Worm (Caenorhabditis elegans) whole organism, L4 larva: ENCODE data around the gene irld-24.
A peak's percentile ranks its signal among the peaks of the same experiment; 100 is the strongest.

Experiments
- F37D6.2 ChIP-seq: sonication (generic microtip); optimal IDR thresholded peaks from 2 replicates; lab custom pipeline; 2016; ENCODE audit warnings: mild to moderate bottlenecking, missing genetic modification characterization, missing compliant biosample characterization
- T20F7.1 ChIP-seq: fragments of 200-800 bp; sonication (Bioruptor generic); optimal IDR thresholded peaks from 2 replicates; lab custom pipeline; 2018; ENCODE audit warnings: mild to moderate bottlenecking, missing genetic modification characterization, missing compliant biosample characterization
- T26A8.4 ChIP-seq: fragments of 200-800 bp; sonication (Bioruptor generic); IDR thresholded peaks from 2 replicates; pipeline ENCODE4 v1.3.6; 2022; ENCODE audit warnings: missing genetic modification characterization, missing compliant biosample characterization
- Y75B8A.6 ChIP-seq: fragments of 200-800 bp; sonication (Bioruptor generic); IDR thresholded peaks from 2 replicates; pipeline ENCODE4 v1.3.6; 2022; ENCODE audit warnings: missing genetic modification reagents, missing genetic modification characterization, missing compliant biosample characterization
- ZK337.2 ChIP-seq: fragments of 200-800 bp; sonication (Bioruptor generic); IDR thresholded peaks from 2 replicates; pipeline ENCODE4 v1.3.6; 2022; ENCODE audit warnings: missing genetic modification reagents, missing genetic modification characterization, missing compliant biosample characterization
- ZK546.5 ChIP-seq, 2 experiments: sonication (generic microtip); optimal IDR thresholded peaks; 2 replicates each; lab custom pipeline; 2017; ENCODE audit warnings: missing biosample characterization in 2 of 2, missing genetic modification characterization in 2 of 2
- aha-1 ChIP-seq: fragments of 150-350 bp; peaks from one replicate; lab custom pipeline; 2014; ENCODE audit warnings: missing biosample characterization, missing genetic modification characterization
- aly-2 ChIP-seq: sonication (generic microtip); optimal IDR thresholded peaks from 2 replicates; lab custom pipeline; 2018; ENCODE audit warnings: missing biosample characterization, missing genetic modification characterization
- arid-1 ChIP-seq: fragments of 200-800 bp; sonication (Bioruptor generic); conservative IDR thresholded peaks from 2 replicates; pipeline ENCODE4 v1.3.6; 2022; ENCODE audit warnings: missing genetic modification reagents, missing genetic modification characterization, missing compliant biosample characterization
- attf-4 ChIP-seq: sonication (generic microtip); optimal IDR thresholded peaks from 3 replicates; lab custom pipeline; 2017; ENCODE audit warnings: missing biosample characterization, missing genetic modification characterization
- ceh-20 ChIP-seq: fragments of 200-800 bp; sonication (Bioruptor generic); IDR thresholded peaks from 2 replicates; pipeline ENCODE4 v1.3.6; 2022; ENCODE audit warnings: missing genetic modification reagents, missing genetic modification characterization, missing compliant biosample characterization
- ceh-28 ChIP-seq: fragments of 150-350 bp; optimal IDR thresholded peaks from 2 replicates; lab custom pipeline; 2014; ENCODE audit warnings: missing biosample characterization, missing genetic modification reagents, missing genetic modification characterization
- ceh-32 ChIP-seq: sonication (generic microtip); optimal IDR thresholded peaks from 2 replicates; lab custom pipeline; 2016; ENCODE audit warnings: mild to moderate bottlenecking, missing genetic modification characterization, missing compliant biosample characterization; ENCODE audit not compliant: poor library complexity
- ceh-62 ChIP-seq: sonication (generic microtip); optimal IDR thresholded peaks from 2 replicates; lab custom pipeline; 2017; ENCODE audit warnings: missing biosample characterization, missing genetic modification characterization
- ceh-82 ChIP-seq: sonication (generic microtip); optimal IDR thresholded peaks from 2 replicates; lab custom pipeline; 2017; ENCODE audit warnings: missing biosample characterization, missing genetic modification characterization
- ces-1 ChIP-seq: fragments of 150-350 bp; sonication (generic microtip); optimal IDR thresholded peaks from 4 replicates; lab custom pipeline; 2014; ENCODE audit warnings: missing biosample characterization, missing genetic modification reagents, missing genetic modification characterization
- ctbp-1 ChIP-seq: fragments of 200-800 bp; sonication (Bioruptor generic); IDR thresholded peaks from 2 replicates; pipeline ENCODE4 v1.3.6; 2022; ENCODE audit warnings: missing genetic modification reagents, missing genetic modification characterization, missing compliant biosample characterization
- daf-12 ChIP-seq: fragments of 150-350 bp; optimal IDR thresholded peaks from 2 replicates; lab custom pipeline; 2014; ENCODE audit warnings: missing biosample characterization, missing genetic modification reagents, missing genetic modification characterization
- daf-16 ChIP-seq, 3 experiments: sonication (generic microtip); optimal IDR thresholded peaks; 2 replicates each; lab custom pipeline; 2016 to 2017; ENCODE audit warnings: missing genetic modification characterization in 3 of 3, missing genetic modification reagents in 3 of 3, mild to moderate bottlenecking in 2 of 3, missing compliant biosample characterization in 2 of 3, missing biosample characterization in 1 of 3, moderate library complexity in 1 of 3
- daf-19 ChIP-seq: fragments of 200-800 bp; sonication (Bioruptor generic); conservative IDR thresholded peaks from 2 replicates; pipeline ENCODE4 v1.3.6; 2022; ENCODE audit warnings: missing genetic modification characterization, missing compliant biosample characterization
- daf-8 ChIP-seq: fragments of 200-800 bp; sonication (Bioruptor generic); IDR thresholded peaks from 2 replicates; pipeline ENCODE4 v1.3.6; 2022; ENCODE audit warnings: missing genetic modification characterization, missing compliant biosample characterization
- dmd-9 ChIP-seq: fragments of 200-800 bp; sonication (Bioruptor generic); IDR thresholded peaks from 2 replicates; pipeline ENCODE4 v1.3.6; 2022; ENCODE audit warnings: missing genetic modification reagents, missing genetic modification characterization, missing compliant biosample characterization
- duxl-1 ChIP-seq: sonication (generic microtip); optimal IDR thresholded peaks from 2 replicates; lab custom pipeline; 2016; ENCODE audit warnings: mild to moderate bottlenecking, missing genetic modification characterization, moderate library complexity, missing compliant biosample characterization; ENCODE audit not compliant: poor library complexity
- dve-1 ChIP-seq: sonication (generic microtip); optimal IDR thresholded peaks from 2 replicates; lab custom pipeline; 2017; ENCODE audit warnings: antibody characterized with exemption, mild to moderate bottlenecking, missing genetic modification characterization, missing compliant biosample characterization; ENCODE audit not compliant: insufficient read depth
- hif-1 ChIP-seq, 2 experiments: sonication (generic microtip); optimal IDR thresholded peaks; 2 replicates each; lab custom pipeline; 2016 to 2017; ENCODE audit warnings: missing compliant biosample characterization in 2 of 2, missing genetic modification characterization in 2 of 2, missing genetic modification reagents in 2 of 2, missing genotype in 2 of 2, mild to moderate bottlenecking in 1 of 2
- hlh-30 ChIP-seq: sonication (generic microtip); optimal IDR thresholded peaks from 2 replicates; lab custom pipeline; 2017; ENCODE audit warnings: antibody characterized with exemption, mild to moderate bottlenecking, missing genetic modification characterization, missing compliant biosample characterization; ENCODE audit not compliant: insufficient read depth
- hmg-1.1 ChIP-seq: fragments of 200-800 bp; sonication (Bioruptor generic); IDR thresholded peaks from 2 replicates; pipeline ENCODE4 v1.3.6; 2022; ENCODE audit warnings: missing genetic modification reagents, missing genetic modification characterization, missing compliant biosample characterization
- jun-1 ChIP-seq: fragments of 150-350 bp; optimal IDR thresholded peaks from 2 replicates; lab custom pipeline; 2014; ENCODE audit warnings: missing biosample characterization, missing genetic modification reagents, missing genetic modification characterization
- lin-1 ChIP-seq: fragments of 200-800 bp; sonication (Bioruptor generic); IDR thresholded peaks from 2 replicates; pipeline ENCODE4 v1.3.6; 2022; ENCODE audit warnings: missing genetic modification reagents, missing genetic modification characterization, missing compliant biosample characterization
- lin-13 ChIP-seq: fragments of 150-350 bp; optimal IDR thresholded peaks from 2 replicates; lab custom pipeline; 2014; ENCODE audit warnings: missing biosample characterization, missing genetic modification reagents, missing genetic modification characterization
- lin-15B ChIP-seq: fragments of 150-350 bp; sonication (generic microtip); optimal IDR thresholded peaks from 3 replicates; lab custom pipeline; 2014; ENCODE audit warnings: missing biosample characterization, missing genetic modification characterization
- lin-29 ChIP-seq: fragments of 200-800 bp; sonication (Bioruptor generic); IDR thresholded peaks from 2 replicates; pipeline ENCODE4 v1.3.6; 2022; ENCODE audit warnings: missing genetic modification reagents, missing genetic modification characterization, missing compliant biosample characterization
- lir-3 ChIP-seq: sonication (generic microtip); optimal IDR thresholded peaks from 2 replicates; lab custom pipeline; 2016; ENCODE audit warnings: mild to moderate bottlenecking, missing genetic modification characterization, missing compliant biosample characterization
- lsy-2 ChIP-seq, 2 experiments: fragments of 150-350 bp in 1 of 2; sonication (generic microtip) in 1 of 2; optimal IDR thresholded peaks; 2 replicates each; lab custom pipeline; 2014 to 2017; ENCODE audit warnings: missing biosample characterization in 2 of 2, missing genetic modification characterization in 2 of 2
- madf-9 ChIP-seq: fragments of 200-800 bp; sonication (Bioruptor generic); conservative IDR thresholded peaks from 2 replicates; pipeline ENCODE4 v1.3.6; 2022; ENCODE audit warnings: missing genetic modification reagents, missing genetic modification characterization, missing compliant biosample characterization
- mxl-2 ChIP-seq: fragments of 200-800 bp; sonication (Bioruptor generic); conservative IDR thresholded peaks from 2 replicates; pipeline ENCODE4 v1.3.6; 2022; ENCODE audit warnings: missing genetic modification reagents, missing genetic modification characterization, missing compliant biosample characterization
- mxl-3 ChIP-seq: fragments of 200-800 bp; sonication (Bioruptor generic); optimal IDR thresholded peaks from 2 replicates; lab custom pipeline; 2018; ENCODE audit warnings: mild to moderate bottlenecking, missing genetic modification characterization, missing compliant biosample characterization
- nhr-10 ChIP-seq: fragments of 150-350 bp; optimal IDR thresholded peaks from 2 replicates; lab custom pipeline; 2014; ENCODE audit warnings: missing biosample characterization, missing genetic modification characterization
- nhr-102 ChIP-seq: sonication (generic microtip); optimal IDR thresholded peaks from 2 replicates; lab custom pipeline; 2016; ENCODE audit warnings: mild to moderate bottlenecking, missing genetic modification characterization, moderate library complexity, missing compliant biosample characterization
- nhr-25 ChIP-seq: sonication (generic microtip); optimal IDR thresholded peaks from 2 replicates; lab custom pipeline; 2017; ENCODE audit warnings: missing genetic modification characterization, mild to moderate bottlenecking, missing compliant biosample characterization, antibody characterized with exemption, moderate library complexity, borderline replicate concordance; ENCODE audit not compliant: insufficient read depth
- nhr-28 ChIP-seq: fragments of 150-350 bp; optimal IDR thresholded peaks from 2 replicates; lab custom pipeline; 2014; ENCODE audit warnings: missing biosample characterization, missing genetic modification characterization
- nhr-77 ChIP-seq: fragments of 150-350 bp; optimal IDR thresholded peaks from 2 replicates; lab custom pipeline; 2014; ENCODE audit warnings: missing biosample characterization, missing genetic modification characterization
- snpc-4 ChIP-seq: fragments of 150-350 bp; optimal IDR thresholded peaks from 2 replicates; lab custom pipeline; 2014; ENCODE audit warnings: missing biosample characterization, missing genetic modification characterization
- spr-3 ChIP-seq: fragments of 200-800 bp; sonication (Bioruptor generic); optimal IDR thresholded peaks from 2 replicates; lab custom pipeline; 2018; ENCODE audit warnings: mild to moderate bottlenecking, missing genetic modification characterization, missing compliant biosample characterization
- tag-97 ChIP-seq: fragments of 200-800 bp; sonication (Bioruptor generic); IDR thresholded peaks from 2 replicates; pipeline ENCODE4 v1.3.6; 2022; ENCODE audit warnings: missing genetic modification characterization, missing compliant biosample characterization
- unc-130 ChIP-seq: sonication (generic microtip); optimal IDR thresholded peaks from 2 replicates; lab custom pipeline; 2016; ENCODE audit warnings: missing genetic modification reagents, missing genetic modification characterization, missing compliant biosample characterization
- zag-1 ChIP-seq: fragments of 150-350 bp; optimal IDR thresholded peaks from 2 replicates; lab custom pipeline; 2014; ENCODE audit warnings: missing biosample characterization, missing genetic modification characterization

irld-24 gene

ce11 chrX:14015808-14016207, 29.4 kb downstream of the irld-24 start (continued):
- TF ChIP-seq lin-15B (tag; lab: Kevin White, UChicago) (no peak), daf-16 (GFP tag; optimal IDR thresholded peaks at IDR 0.05; lab: Kevin White, UChicago) (peak; percentile 66 to 73), daf-16 (tag; optimal IDR thresholded peaks at IDR 0.05; lab: Kevin White, UChicago) (peak; percentile 73), nhr-25 (peak; percentile 3), ctbp-1 (peak; percentile 90), ZK337.2 (GFP tag; lab: Robert Waterston, UW) (peak; percentile 67; the same call in 1 of the 2 replicates), spr-3 (GFP tag; lab: Kevin White, UChicago) (no peak), hif-1 (tag; optimal IDR thresholded peaks at IDR 0.05; lab: Kevin White, UChicago) (peak in 1 of 2 experiments; percentile 59), duxl-1 (tag; lab: Kevin White, UChicago) (peak; percentile 74), dve-1 (peak; percentile 77), nhr-102 (tag; lab: Kevin White, UChicago) (peak; percentile 84), daf-19 (GFP tag; lab: Robert Waterston, UW) (peak; percentile 94), unc-130 (peak; percentile 70), attf-4 (tag; lab: Kevin White, UChicago) (no peak), T26A8.4 (GFP tag; lab: Robert Waterston, UW) (peak; percentile 83), dmd-9 (GFP tag; lab: Robert Waterston, UW) (0 out of 2 replicates have a peak, but pooled peaks have one; percentile 57)

ce11 chrX:14016698-14017097, 30.3 kb downstream of the irld-24 start:
- TF ChIP-seq lin-15B (tag; lab: Kevin White, UChicago) (no peak), aha-1 (tag; lab: Kevin White, UChicago) (peak; percentile 37), ceh-20 (GFP tag; lab: Robert Waterston, UW) (0 out of 2 replicates have a peak, but pooled peaks have one; percentile 58), nhr-10 (tag; lab: Kevin White, UChicago) (no peak), hif-1 (tag; optimal IDR thresholded peaks at IDR 0.05; lab: Kevin White, UChicago) (no peak), snpc-4 (tag; lab: Kevin White, UChicago) (no peak), ces-1 (GFP tag; lab: Kevin White, UChicago) (no peak), ceh-28 (tag; lab: Kevin White, UChicago) (no peak), daf-16 (GFP tag; optimal IDR thresholded peaks at IDR 0.05; lab: Kevin White, UChicago) (peak in 1 of 2 experiments; percentile 53), daf-16 (tag; optimal IDR thresholded peaks at IDR 0.05; lab: Kevin White, UChicago) (no peak), jun-1 (tag; lab: Kevin White, UChicago) (no peak), Y75B8A.6 (GFP tag; lab: Robert Waterston, UW) (no peak), hmg-1.1 (GFP tag; lab: Robert Waterston, UW) (peak; percentile 83), arid-1 (GFP tag; lab: Robert Waterston, UW) (no peak), ceh-32 (no peak), ctbp-1 (peak; percentile 82), ceh-62 (tag; lab: Kevin White, UChicago) (no peak), tag-97 (no peak), aly-2 (tag; lab: Kevin White, UChicago) (no peak), mxl-3 (GFP tag; lab: Kevin White, UChicago) (no peak), nhr-77 (tag; lab: Kevin White, UChicago) (no peak), lin-1 (no peak), madf-9 (GFP tag; lab: Robert Waterston, UW) (no peak), T20F7.1 (GFP tag; lab: Kevin White, UChicago) (no peak), lsy-2 (tag; optimal IDR thresholded peaks at IDR 0.05; lab: Kevin White, UChicago) (peak in 1 of 2 experiments; percentile 55), ZK546.5 (tag; optimal IDR thresholded peaks at IDR 0.05; lab: Kevin White, UChicago) (no peak), nhr-102 (tag; lab: Kevin White, UChicago) (no peak), zag-1 (tag; lab: Kevin White, UChicago) (no peak), ceh-82 (tag; lab: Kevin White, UChicago) (no peak), daf-19 (GFP tag; lab: Robert Waterston, UW) (no peak), T26A8.4 (GFP tag; lab: Robert Waterston, UW) (no peak), hlh-30 (tag; lab: Kevin White, UChicago) (no peak), mxl-2 (GFP tag; lab: Robert Waterston, UW) (no peak), lin-13 (GFP tag; lab: Kevin White, UChicago) (no peak), lir-3 (tag; lab: Kevin White, UChicago) (no peak), lin-29 (GFP tag; lab: Robert Waterston, UW) (no peak), F37D6.2 (tag; lab: Kevin White, UChicago) (peak; percentile 71), dmd-9 (GFP tag; lab: Robert Waterston, UW) (no peak), dve-1 (no peak), daf-8 (GFP tag; lab: Robert Waterston, UW) (no peak), nhr-28 (no peak), ZK337.2 (GFP tag; lab: Robert Waterston, UW) (no peak), daf-12 (tag; lab: Kevin White, UChicago) (no peak)
